Fruit fly (Drosophila melanogaster) whole organism, adult: ENCODE measurements around the gene Gug.

Source experiments
- CG11617 ChIP-seq: fragments of 200-800 bp; sonication (Bioruptor generic); optimal IDR thresholded peaks from 2 replicates; lab custom pipeline; 2017; ENCODE audit warnings: mild to moderate bottlenecking, missing biosample characterization, missing genetic modification reagents, missing genetic modification characterization
- CG12768 ChIP-seq: fragments of 200-800 bp; sonication (Bioruptor generic); optimal IDR thresholded peaks from 2 replicates; lab custom pipeline; 2017; ENCODE audit warnings: missing biosample characterization, missing genetic modification characterization, mild to moderate bottlenecking, moderate library complexity, missing genetic modification reagents
- CG14711 ChIP-seq: fragments of 200-800 bp; sonication (Bioruptor generic); optimal IDR thresholded peaks from 2 replicates; lab custom pipeline; 2018; ENCODE audit warnings: missing biosample characterization, mild to moderate bottlenecking, missing genetic modification characterization, moderate library complexity
- CG1620 ChIP-seq: fragments of 200-800 bp; sonication (Bioruptor generic); optimal IDR thresholded peaks from 2 replicates; lab custom pipeline; 2016; ENCODE audit warnings: missing biosample characterization, missing genetic modification characterization
- CG33017 ChIP-seq: fragments of 200-800 bp; sonication (Bioruptor generic); optimal IDR thresholded peaks from 2 replicates; lab custom pipeline; 2018; ENCODE audit warnings: missing biosample characterization, mild to moderate bottlenecking, missing genetic modification characterization, moderate library complexity
- CG5204 ChIP-seq: fragments of 200-800 bp; sonication (Bioruptor generic); optimal IDR thresholded peaks from 2 replicates; lab custom pipeline; 2016; ENCODE audit warnings: missing biosample characterization, missing genetic modification characterization
- CG7045 ChIP-seq: fragments of 200-800 bp; sonication (Bioruptor generic); optimal IDR thresholded peaks from 2 replicates; lab custom pipeline; 2017; ENCODE audit warnings: missing biosample characterization, mild to moderate bottlenecking, missing genetic modification characterization
- CG7101 ChIP-seq: fragments of 200-800 bp; sonication (Bioruptor generic); optimal IDR thresholded peaks from 2 replicates; lab custom pipeline; 2018; ENCODE audit warnings: missing biosample characterization, mild to moderate bottlenecking, missing genetic modification characterization, moderate library complexity
- Clk ChIP-seq: fragments of 200-800 bp; sonication (Bioruptor generic); optimal IDR thresholded peaks from 2 replicates; lab custom pipeline; 2017; ENCODE audit warnings: missing biosample characterization, missing genetic modification characterization
- Crg-1 ChIP-seq: fragments of 200-800 bp; sonication (Bioruptor generic); optimal IDR thresholded peaks from 2 replicates; lab custom pipeline; 2016; ENCODE audit warnings: missing biosample characterization, missing genetic modification characterization
- Hr96 ChIP-seq: fragments of 200-800 bp; sonication (Bioruptor generic); optimal IDR thresholded peaks from 2 replicates; lab custom pipeline; 2016; ENCODE audit warnings: missing biosample characterization, missing genetic modification characterization
- Mnt ChIP-seq: fragments of 200-800 bp; sonication (Bioruptor generic); optimal IDR thresholded peaks from 2 replicates; lab custom pipeline; 2016; ENCODE audit warnings: missing biosample characterization, mild to moderate bottlenecking, missing genetic modification characterization
- bab1 ChIP-seq: fragments of 200-800 bp; sonication (Bioruptor generic); optimal IDR thresholded peaks from 3 replicates; lab custom pipeline; 2019; ENCODE audit warnings: missing biosample characterization, mild to moderate bottlenecking, missing genetic modification characterization, moderate library complexity
- cic ChIP-seq: fragments of 200-800 bp; sonication (Bioruptor generic); optimal IDR thresholded peaks from 2 replicates; lab custom pipeline; 2017; ENCODE audit warnings: missing biosample characterization, mild to moderate bottlenecking, missing genetic modification characterization, moderate library complexity
- cnc ChIP-seq, 2 experiments: fragments of >200 bp; optimal IDR thresholded peaks; 2 replicates each; lab custom pipeline; 2017
- kay ChIP-seq: fragments of 200-800 bp; sonication (Bioruptor generic); peaks from one replicate; lab custom pipeline; 2016; ENCODE audit warnings: missing biosample characterization, missing genetic modification characterization, borderline replicate concordance
- ovo ChIP-seq: fragments of 200-800 bp; sonication (Bioruptor generic); optimal IDR thresholded peaks from 2 replicates; lab custom pipeline; 2016; ENCODE audit warnings: missing biosample characterization, missing genetic modification characterization
- pad ChIP-seq: fragments of 200-800 bp; sonication (Bioruptor generic); optimal IDR thresholded peaks from 3 replicates; lab custom pipeline; 2017; ENCODE audit warnings: missing biosample characterization, missing genetic modification characterization, mild to moderate bottlenecking, moderate library complexity, missing genetic modification reagents
- tj ChIP-seq: fragments of 200-800 bp; sonication (Bioruptor generic); optimal IDR thresholded peaks from 3 replicates; lab custom pipeline; 2017; ENCODE audit warnings: missing biosample characterization, mild to moderate bottlenecking, missing genetic modification characterization, moderate library complexity
- toe ChIP-seq: fragments of 200-800 bp; sonication (Bioruptor generic); optimal IDR thresholded peaks from 2 replicates; lab custom pipeline; 2016; ENCODE audit warnings: missing biosample characterization, missing genetic modification characterization

Gene Gug

dm6 chr3L:8449800-8450690 lies at the start of gene Gug:
TSS of gene Gug (plus strand) at chr3L:8449922.
- TF ChIP-seq CG5204 (GFP tag; lab: Kevin White, UChicago) (no peak), CG7045 (GFP tag; lab: Kevin White, UChicago) (peak; percentile 31), Hr96 (no peak), Clk (no peak), CG12768 (GFP tag; lab: Kevin White, UChicago) (peak; percentile 49), Crg-1 (no peak), cnc (optimal IDR thresholded peaks at IDR 0.05; lab: Kevin White, UChicago) (no peak), toe (GFP tag; lab: Kevin White, UChicago) (no peak), CG14711 (no peak), pad (GFP tag; lab: Kevin White, UChicago) (peak; percentile 11), bab1 (GFP tag; lab: Kevin White, UChicago) (peak; percentile 49), CG1620 (GFP tag; lab: Kevin White, UChicago) (no peak), ovo (GFP tag; lab: Kevin White, UChicago) (no peak), CG33017 (tag; lab: Kevin White, UChicago) (peak; percentile 19), tj (peak; percentile 86), Mnt (GFP tag; lab: Kevin White, UChicago) (peak; percentile 25), CG7101 (tag; lab: Kevin White, UChicago) (no peak), kay (GFP tag; lab: Kevin White, UChicago) (peak; percentile 82), cic (peak; percentile 43), CG11617 (GFP tag; lab: Kevin White, UChicago) (no peak)

- TF ChIP-seq Clk (no peak), CG12768 (GFP tag; lab: Kevin White, UChicago) (no peak), CG14711 (no peak), kay (GFP tag; lab: Kevin White, UChicago) (no peak), toe (GFP tag; lab: Kevin White, UChicago) (no peak), Mnt (GFP tag; lab: Kevin White, UChicago) (peak; percentile 43), pad (GFP tag; lab: Kevin White, UChicago) (no peak), ovo (GFP tag; lab: Kevin White, UChicago) (no peak), Hr96 (no peak), CG7045 (GFP tag; lab: Kevin White, UChicago) (no peak), CG33017 (tag; lab: Kevin White, UChicago) (no peak), CG11617 (GFP tag; lab: Kevin White, UChicago) (no peak), Crg-1 (no peak), CG7101 (tag; lab: Kevin White, UChicago) (no peak), tj (no peak), cic (peak; percentile 55), CG5204 (GFP tag; lab: Kevin White, UChicago) (no peak), CG1620 (GFP tag; lab: Kevin White, UChicago) (no peak), bab1 (GFP tag; lab: Kevin White, UChicago) (peak; percentile 52), cnc (optimal IDR thresholded peaks at IDR 0.05; lab: Kevin White, UChicago) (no peak)
Observed at dm6 chr3L:8405123-8405522, 44.6 kb upstream of the Gug start, which contains the start of the genes Tpt, mkg-p and CG13667. TSS of gene Tpt (minus strand) at chr3L:8405277. TSS of gene mkg-p (minus strand) at chr3L:8405277. TSS of gene CG13667 (plus strand) at chr3L:8405454.

dm6 chr3L:8411439-8411897 lies 38.3 kb upstream of the Gug start, which contains the start of gene Exo70:
TSS of gene Exo70 (plus strand) at chr3L:8411851.
- peak; percentile 8 for TF ChIP-seq ovo (GFP tag; lab: Kevin White, UChicago)
- TF ChIP-seq CG11617 (GFP tag; lab: Kevin White, UChicago) = peak; percentile 1
- peak; percentile 21 for TF ChIP-seq CG14711
- peak; percentile 12 for TF ChIP-seq Mnt (GFP tag; lab: Kevin White, UChicago)
- TF ChIP-seq CG7101 (tag; lab: Kevin White, UChicago) = peak; percentile 15
- no peak for TF ChIP-seq CG12768 (GFP tag; lab: Kevin White, UChicago)

- TF ChIP-seq ovo (GFP tag; lab: Kevin White, UChicago) (peak; percentile 41), CG1620 (GFP tag; lab: Kevin White, UChicago) (no peak)
Observed at dm6 chr3L:8412725-8413124, 37.0 kb upstream of the Gug start, which contains the start of the genes Oseg1 and mtrm. TSS of gene Oseg1 (minus strand) at chr3L:8412825. TSS of gene mtrm (plus strand) at chr3L:8413012.

- TF ChIP-seq CG33017 (tag; lab: Kevin White, UChicago) = no peak
- no peak for TF ChIP-seq kay (GFP tag; lab: Kevin White, UChicago)
- TF ChIP-seq Hr96 = no peak
- no peak for TF ChIP-seq toe (GFP tag; lab: Kevin White, UChicago)
- no peak for TF ChIP-seq pad (GFP tag; lab: Kevin White, UChicago)
- TF ChIP-seq CG7045 (GFP tag; lab: Kevin White, UChicago) = no peak
- no peak for TF ChIP-seq Mnt (GFP tag; lab: Kevin White, UChicago)
- TF ChIP-seq ovo (GFP tag; lab: Kevin White, UChicago) = no peak
- no peak for TF ChIP-seq bab1 (GFP tag; lab: Kevin White, UChicago)
- no peak for TF ChIP-seq CG14711
- no peak for TF ChIP-seq CG5204 (GFP tag; lab: Kevin White, UChicago)
- TF ChIP-seq cnc (optimal IDR thresholded peaks at IDR 0.05; lab: Kevin White, UChicago) = no peak
- no peak for TF ChIP-seq CG11617 (GFP tag; lab: Kevin White, UChicago)
- TF ChIP-seq cic = no peak
- no peak for TF ChIP-seq CG1620 (GFP tag; lab: Kevin White, UChicago)
- TF ChIP-seq CG12768 (GFP tag; lab: Kevin White, UChicago) = no peak
- no peak for TF ChIP-seq CG7101 (tag; lab: Kevin White, UChicago)
- TF ChIP-seq Clk = no peak
- TF ChIP-seq Crg-1 = no peak
Observed at dm6 chr3L:8418984-8419383, 30.7 kb upstream of the Gug start.
